Fruit fly (Drosophila melanogaster): Measurements from ENCODE around the gene Cip4.

- TF ChIP-seq EcR (GFP tag; optimal IDR thresholded peaks at IDR 0.05) = no peak
- TF ChIP-seq usp (GFP tag; optimal IDR thresholded peaks at IDR 0.05) = no peak
- TF ChIP-seq CG8478 (optimal IDR thresholded peaks at IDR 0.05) = no peak
- no peak for TF ChIP-seq Dll (optimal IDR thresholded peaks at IDR 0.05)
These were observed 45.0 kb downstream of the Cip4 start, which contains the start of gene PMP34 for dm6 chr3L:4318677-4319580.
